Fruit fly (Drosophila melanogaster) whole organism, wandering third instar larva: ENCODE data around the gene CG3557.

ENCODE experiments used
- CG32264 ChIP-seq: fragments of 200-800 bp; sonication (Bioruptor generic); optimal IDR thresholded peaks from 2 replicates; lab custom pipeline; 2016; ENCODE audit warnings: missing biosample characterization, missing genetic modification characterization
- CG9705 ChIP-seq: fragments of 200-800 bp; sonication (Bioruptor generic); optimal IDR thresholded peaks from 2 replicates; lab custom pipeline; 2018; ENCODE audit warnings: missing biosample characterization, mild to moderate bottlenecking, missing genetic modification characterization
- CrebA ChIP-seq: fragments of 200-800 bp; sonication (Bioruptor generic); optimal IDR thresholded peaks from 2 replicates; lab custom pipeline; 2016; ENCODE audit warnings: missing biosample characterization, mild to moderate bottlenecking, missing genetic modification characterization, borderline replicate concordance
- Dfd ChIP-seq: fragments of >200 bp; optimal IDR thresholded peaks from 2 replicates; lab custom pipeline; 2017; ENCODE audit warnings: missing biosample characterization, missing genetic modification characterization
- Dif ChIP-seq: fragments of 200-275, 200-300 bp; sonication (Bioruptor generic); optimal IDR thresholded peaks from 2 replicates; lab custom pipeline; 2018; ENCODE audit warnings: missing biosample characterization, missing genetic modification characterization; ENCODE audit not compliant: partially characterized antibody
- HLH106 ChIP-seq: fragments of 200-800 bp; optimal IDR thresholded peaks from 3 replicates; lab custom pipeline; 2019; ENCODE audit warnings: missing biosample characterization, mild to moderate bottlenecking, missing genetic modification characterization, moderate library complexity
- Hnf4 ChIP-seq: fragments of 200-800 bp; sonication (Bioruptor generic); optimal IDR thresholded peaks from 2 replicates; lab custom pipeline; 2016; ENCODE audit warnings: missing biosample characterization, mild to moderate bottlenecking, missing genetic modification characterization
- Hr78 ChIP-seq: fragments of >200 bp; optimal IDR thresholded peaks from 2 replicates; lab custom pipeline; 2017; ENCODE audit warnings: missing biosample characterization, missing genetic modification characterization
- Hr83 ChIP-seq: fragments of 200-300 bp; sonication (Bioruptor generic); optimal IDR thresholded peaks from 2 replicates; lab custom pipeline; 2016; ENCODE audit warnings: missing biosample characterization, mild to moderate bottlenecking, missing genetic modification characterization, moderate library complexity; ENCODE audit not compliant: poor library complexity, severe bottlenecking
- Jra ChIP-seq: sonication (Bioruptor generic); optimal IDR thresholded peaks from 2 replicates; lab custom pipeline; 2016; ENCODE audit warnings: missing biosample characterization, missing genetic modification characterization
- Mio ChIP-seq: sonication (Bioruptor generic); optimal IDR thresholded peaks from 2 replicates; lab custom pipeline; 2016; ENCODE audit warnings: missing biosample characterization, missing genetic modification characterization
- Myc ChIP-seq: fragments of >200 bp; optimal IDR thresholded peaks from 2 replicates; lab custom pipeline; 2017
- N ChIP-seq: fragments of >200 bp; optimal IDR thresholded peaks from 2 replicates; lab custom pipeline; 2018; ENCODE audit warnings: missing biosample characterization, missing external identifiers, missing genetic modification characterization
- OdsH ChIP-seq: fragments of 200-800 bp; sonication (Bioruptor generic); optimal IDR thresholded peaks from 2 replicates; lab custom pipeline; 2016; ENCODE audit warnings: missing biosample characterization, mild to moderate bottlenecking, missing genetic modification characterization
- Rel ChIP-seq, 2 experiments: fragments of 200-800 bp; sonication (Bioruptor generic) in 1 of 2; optimal IDR thresholded peaks; 2 replicates in 1 of 2; 3 replicates in 1 of 2; lab custom pipeline; 2016 to 2019; ENCODE audit warnings: mild to moderate bottlenecking in 2 of 2, missing biosample characterization in 2 of 2, missing genetic modification characterization in 2 of 2, moderate library complexity in 1 of 2
- Sp1 ChIP-seq: fragments of 200-800 bp; sonication (Bioruptor generic); optimal IDR thresholded peaks from 3 replicates; lab custom pipeline; 2019; ENCODE audit warnings: missing biosample characterization, mild to moderate bottlenecking, missing genetic modification characterization, moderate library complexity
- br ChIP-seq: fragments of 200-800 bp; sonication (Bioruptor generic); optimal IDR thresholded peaks from 2 replicates; lab custom pipeline; 2016; ENCODE audit warnings: missing biosample characterization, missing genetic modification characterization
- brk ChIP-seq: fragments of 200-800 bp; sonication (Bioruptor generic); optimal IDR thresholded peaks from 2 replicates; lab custom pipeline; 2016; ENCODE audit warnings: missing biosample characterization, mild to moderate bottlenecking, missing genetic modification characterization
- dl ChIP-seq, 2 experiments: fragments of 175-275, 200-275 bp in 1 of 2; fragments of 200-275 bp in 1 of 2; sonication (Bioruptor generic); optimal IDR thresholded peaks; lab custom pipeline; 2018; ENCODE audit warnings: mild to moderate bottlenecking in 2 of 2, missing biosample characterization in 2 of 2, missing genetic modification characterization in 2 of 2, moderate library complexity in 2 of 2; ENCODE audit not compliant: partially characterized antibody in 2 of 2, insufficient read depth in 1 of 2
- dmrt93B ChIP-seq: fragments of 200-800 bp; sonication (Bioruptor generic); optimal IDR thresholded peaks from 2 replicates; lab custom pipeline; 2018; ENCODE audit warnings: missing biosample characterization, mild to moderate bottlenecking, missing genetic modification characterization
- ey ChIP-seq: fragments of 200-800 bp; sonication (Bioruptor generic); optimal IDR thresholded peaks from 2 replicates; lab custom pipeline; 2016; ENCODE audit warnings: missing biosample characterization, missing genetic modification characterization
- foxo ChIP-seq, 2 experiments: fragments of 200-800 bp; sonication (Bioruptor generic); optimal IDR thresholded peaks; 2 replicates in 1 of 2; 3 replicates in 1 of 2; lab custom pipeline; 2016 to 2017; ENCODE audit warnings: missing biosample characterization in 2 of 2, missing genetic modification characterization in 2 of 2
- fru ChIP-seq: fragments of 200-800 bp; sonication (Bioruptor generic); optimal IDR thresholded peaks from 3 replicates; lab custom pipeline; 2016; ENCODE audit warnings: missing biosample characterization, mild to moderate bottlenecking, missing genetic modification characterization
- h ChIP-seq: fragments of 200-800 bp; sonication (Bioruptor generic); optimal IDR thresholded peaks from 3 replicates; lab custom pipeline; 2016; ENCODE audit warnings: missing biosample characterization, mild to moderate bottlenecking, missing genetic modification characterization
- jim ChIP-seq: fragments of 175-275, 200-325 bp; sonication (Bioruptor generic); optimal IDR thresholded peaks from 2 replicates; lab custom pipeline; 2016; ENCODE audit warnings: missing biosample characterization, mild to moderate bottlenecking, missing genetic modification characterization
- lola ChIP-seq: fragments of >200 bp; optimal IDR thresholded peaks from 2 replicates; lab custom pipeline; 2017; ENCODE audit warnings: missing biosample characterization, missing genetic modification characterization
- pan ChIP-seq: fragments of >200 bp; optimal IDR thresholded peaks from 2 replicates; lab custom pipeline; 2017
- psq ChIP-seq: fragments of 200-800 bp; sonication (Bioruptor generic); optimal IDR thresholded peaks from 3 replicates; lab custom pipeline; 2017; ENCODE audit warnings: missing biosample characterization, mild to moderate bottlenecking, missing genetic modification characterization, moderate library complexity
- rgr ChIP-seq: fragments of 200-800 bp; sonication (Bioruptor generic); optimal IDR thresholded peaks from 3 replicates; lab custom pipeline; 2016; ENCODE audit warnings: missing biosample characterization, mild to moderate bottlenecking, missing genetic modification characterization
- sv ChIP-seq: fragments of 200-800 bp; sonication (Bioruptor generic); optimal IDR thresholded peaks from 3 replicates; lab custom pipeline; 2016; ENCODE audit warnings: missing biosample characterization, missing genetic modification characterization
- tai ChIP-seq: sonication (Bioruptor generic); optimal IDR thresholded peaks from 2 replicates; lab custom pipeline; 2016; ENCODE audit warnings: missing biosample characterization, missing genetic modification characterization
- woc ChIP-seq: sonication (Bioruptor generic); optimal IDR thresholded peaks from 2 replicates; lab custom pipeline; 2016; ENCODE audit warnings: missing biosample characterization, mild to moderate bottlenecking, missing genetic modification characterization

The CG3557 gene

DNA sequence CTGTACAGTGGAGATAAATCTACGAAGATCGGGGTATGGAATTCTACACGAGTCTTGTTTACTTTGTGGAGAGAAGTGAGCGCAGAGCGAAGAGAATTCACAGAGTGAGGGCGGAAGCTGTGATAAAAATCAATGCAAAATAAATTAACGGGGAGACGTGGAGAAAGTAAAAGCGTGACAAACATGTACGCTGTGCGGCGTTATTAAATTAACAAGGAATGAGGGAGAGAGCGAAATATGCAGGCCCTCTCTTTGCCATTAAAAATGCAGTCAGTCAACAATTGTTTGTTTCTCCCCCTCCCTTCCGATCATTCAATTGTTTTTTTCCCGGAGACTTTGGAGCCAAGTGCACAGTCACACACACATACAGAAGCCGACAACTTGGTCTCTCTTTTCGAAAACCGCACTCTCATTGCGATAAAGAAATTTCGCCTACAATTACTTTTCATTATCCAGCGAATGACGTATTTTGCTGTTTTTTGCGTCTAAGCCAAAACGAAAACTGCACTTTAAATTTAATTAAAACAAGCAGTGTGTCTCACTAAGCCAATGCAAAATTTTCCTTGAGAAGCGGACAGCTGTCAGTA lies 22.7 kb downstream of the CG3557 start:
- no peak for TF ChIP-seq tai (GFP tag; lab: Kevin White, UChicago)
- no peak for TF ChIP-seq CG32264 (GFP tag; lab: Kevin White, UChicago)
- no peak for TF ChIP-seq Rel (GFP tag; optimal IDR thresholded peaks at IDR 0.05; lab: Kevin White, UChicago)
- peak; percentile 36 for TF ChIP-seq Rel (tag; optimal IDR thresholded peaks at IDR 0.05; lab: Kevin White, UChicago)
- TF ChIP-seq N (GFP tag; lab: Kevin White, UChicago), result no peak
- TF ChIP-seq Dif (GFP tag; lab: Kevin White, UChicago), result no peak
- TF ChIP-seq br (GFP tag; lab: Kevin White, UChicago), result no peak
- TF ChIP-seq Hnf4, result peak; percentile 86
- no peak for TF ChIP-seq rgr (GFP tag; lab: Kevin White, UChicago)
- no peak for TF ChIP-seq CrebA
- no peak for TF ChIP-seq foxo (GFP tag; optimal IDR thresholded peaks at IDR 0.05; lab: Kevin White, UChicago)
- TF ChIP-seq fru (GFP tag; lab: Kevin White, UChicago), result peak; percentile 70
- no peak for TF ChIP-seq HLH106 (tag; lab: Kevin White, UChicago)
- no peak for TF ChIP-seq jim (GFP tag; lab: Kevin White, UChicago)
- no peak for TF ChIP-seq CG9705 (GFP tag; lab: Kevin White, UChicago)
- peak; percentile 29 for TF ChIP-seq h

DNA sequence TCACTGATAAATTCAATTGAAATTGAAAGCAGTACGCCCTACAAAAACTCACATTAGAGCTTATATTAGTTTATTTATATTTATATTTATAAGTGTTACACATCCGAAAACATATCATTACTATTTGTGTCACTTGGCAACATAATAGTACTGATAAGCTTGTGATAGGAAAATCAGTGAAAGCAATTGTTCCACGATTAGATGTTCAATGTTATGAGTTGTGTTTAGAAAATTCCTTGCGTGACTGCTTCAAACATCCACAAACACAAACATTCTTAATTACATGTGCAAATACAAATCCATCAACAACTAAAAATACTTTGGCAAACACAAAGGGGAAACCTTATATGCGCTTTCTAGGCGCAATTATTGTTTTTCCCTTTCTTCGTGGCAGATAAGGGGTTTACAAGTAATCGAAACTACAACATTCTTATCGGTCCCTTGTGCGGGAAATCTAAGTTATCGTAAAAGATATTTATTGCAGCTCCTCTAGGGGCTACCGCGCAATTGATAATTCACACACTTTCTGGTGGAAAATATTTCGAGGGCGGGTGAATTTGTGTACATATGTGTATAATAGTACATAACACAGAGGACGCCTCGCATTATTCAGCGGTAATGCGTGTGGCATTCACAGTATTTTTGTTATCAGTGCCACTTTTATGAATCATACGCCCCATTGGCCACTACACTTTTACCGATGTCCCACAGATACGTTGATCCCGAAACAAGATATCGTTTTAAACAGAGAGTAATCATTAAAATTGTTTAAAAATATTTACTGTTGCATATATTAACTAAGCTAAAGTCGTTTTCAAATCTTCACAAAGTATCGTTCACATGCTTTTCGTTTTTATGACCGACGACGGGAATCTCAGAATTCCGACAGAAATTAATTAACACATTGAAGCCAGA lies 23.4 kb downstream of the CG3557 start:
- no peak for TF ChIP-seq h
- TF ChIP-seq Hr78 (GFP tag; lab: Kevin White, UChicago), result no peak
- no peak for TF ChIP-seq OdsH
- TF ChIP-seq Hr83 (GFP tag; lab: Kevin White, UChicago), result no peak
- no peak for TF ChIP-seq Sp1 (GFP tag; lab: Kevin White, UChicago)
- peak; percentile 11 for TF ChIP-seq tai (GFP tag; lab: Kevin White, UChicago)
- no peak for TF ChIP-seq fru (GFP tag; lab: Kevin White, UChicago)
- no peak for TF ChIP-seq Rel (GFP tag; optimal IDR thresholded peaks at IDR 0.05; lab: Kevin White, UChicago)
- peak; percentile 37 for TF ChIP-seq Rel (tag; optimal IDR thresholded peaks at IDR 0.05; lab: Kevin White, UChicago)
- TF ChIP-seq Mio (GFP tag; lab: Kevin White, UChicago), result no peak
- no peak for TF ChIP-seq psq (GFP tag; lab: Kevin White, UChicago)
- no peak for TF ChIP-seq jim (GFP tag; lab: Kevin White, UChicago)

DNA sequence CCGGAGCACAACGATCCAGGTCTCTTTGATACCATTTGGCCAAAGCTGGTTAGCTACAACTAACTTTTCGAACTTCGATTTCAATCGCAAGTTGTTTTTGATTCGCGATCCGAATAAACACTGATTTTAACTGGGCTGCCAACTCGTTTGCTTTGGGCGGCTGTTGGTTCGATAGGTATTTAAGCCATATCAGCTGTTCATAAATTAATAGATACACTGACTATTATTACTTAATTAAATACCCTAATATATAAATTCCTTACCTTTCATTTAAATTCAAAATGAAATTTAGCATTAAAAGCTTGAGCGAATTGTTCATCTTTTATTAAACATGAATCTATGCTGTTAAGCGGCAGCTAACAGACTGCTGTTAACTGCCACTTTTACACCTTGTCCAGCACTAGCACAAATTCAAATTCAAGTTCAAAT lies 28.4 kb downstream of the CG3557 start, which contains the start of gene CG9967:
Gene CG9967 (minus strand): TSS at position 129 of the 429 bp plus-strand sequence.
- TF ChIP-seq brk, result no peak
- peak; percentile 7 for TF ChIP-seq OdsH
- TF ChIP-seq CG9705 (GFP tag; lab: Kevin White, UChicago), result peak; percentile 21
- peak; percentile 55 for TF ChIP-seq h
- TF ChIP-seq foxo (GFP tag; optimal IDR thresholded peaks at IDR 0.05; lab: Kevin White, UChicago), result peak in 1 of 2 experiments; percentile 26
- peak; percentile 5 for TF ChIP-seq Jra (GFP tag; lab: Kevin White, UChicago)
- peak; percentile 23 for TF ChIP-seq HLH106 (tag; lab: Kevin White, UChicago)
- no peak for TF ChIP-seq N (GFP tag; lab: Kevin White, UChicago)
- TF ChIP-seq Hnf4, result peak; percentile 40
- TF ChIP-seq, all 38 proteins: peak for 7

DNA sequence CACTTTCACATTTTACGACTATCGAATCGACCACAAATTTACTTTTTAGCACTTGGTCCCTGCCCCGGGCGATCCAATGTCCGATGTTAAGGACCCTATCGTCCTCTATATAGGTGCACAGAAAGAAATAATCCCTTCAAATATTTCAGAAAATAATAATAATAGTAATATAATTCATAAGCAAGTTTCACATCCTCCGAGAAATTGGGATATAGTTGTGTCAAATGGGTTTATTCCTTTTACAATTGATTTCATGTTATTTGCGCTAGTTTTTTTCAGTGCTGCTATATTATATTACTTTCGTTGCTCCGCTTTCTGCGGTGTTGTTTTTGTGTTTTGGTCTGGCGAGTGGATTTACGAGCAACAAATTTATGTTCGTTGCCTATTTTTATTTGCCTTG lies 37.1 kb downstream of the CG3557 start:
- no peak for TF ChIP-seq woc
- TF ChIP-seq Hnf4, result no peak
- no peak for TF ChIP-seq ey (GFP tag; lab: Kevin White, UChicago)
- TF ChIP-seq Myc (lab: Kevin White, UChicago), result no peak
- TF ChIP-seq CG32264 (GFP tag; lab: Kevin White, UChicago), result no peak
- no peak for TF ChIP-seq dl (GFP tag; optimal IDR thresholded peaks at IDR 0.05; lab: Kevin White, UChicago; ENCODE audit: insufficient read depth in 1 of 2, partially characterized antibody in 2 of 2)
- no peak for TF ChIP-seq pan (lab: Kevin White, UChicago)
- TF ChIP-seq lola (GFP tag; lab: Kevin White, UChicago), result no peak
- no peak for TF ChIP-seq Dif (GFP tag; lab: Kevin White, UChicago)
- TF ChIP-seq Hr78 (GFP tag; lab: Kevin White, UChicago), result no peak
- no peak for TF ChIP-seq Dfd (GFP tag; lab: Kevin White, UChicago)
- TF ChIP-seq Rel (GFP tag; optimal IDR thresholded peaks at IDR 0.05; lab: Kevin White, UChicago), result no peak
- TF ChIP-seq Rel (tag; optimal IDR thresholded peaks at IDR 0.05; lab: Kevin White, UChicago), result no peak
- no peak for TF ChIP-seq rgr (GFP tag; lab: Kevin White, UChicago)
- no peak for TF ChIP-seq sv (GFP tag; lab: Kevin White, UChicago)
- TF ChIP-seq CG9705 (GFP tag; lab: Kevin White, UChicago), result no peak
- no peak for TF ChIP-seq jim (GFP tag; lab: Kevin White, UChicago)
- no peak for TF ChIP-seq N (GFP tag; lab: Kevin White, UChicago)
- no peak for TF ChIP-seq dmrt93B (GFP tag; lab: Kevin White, UChicago)
